Fruit fly (Drosophila melanogaster): ENCODE measurements around the gene CG33710.

The CG33710 gene

DNA sequence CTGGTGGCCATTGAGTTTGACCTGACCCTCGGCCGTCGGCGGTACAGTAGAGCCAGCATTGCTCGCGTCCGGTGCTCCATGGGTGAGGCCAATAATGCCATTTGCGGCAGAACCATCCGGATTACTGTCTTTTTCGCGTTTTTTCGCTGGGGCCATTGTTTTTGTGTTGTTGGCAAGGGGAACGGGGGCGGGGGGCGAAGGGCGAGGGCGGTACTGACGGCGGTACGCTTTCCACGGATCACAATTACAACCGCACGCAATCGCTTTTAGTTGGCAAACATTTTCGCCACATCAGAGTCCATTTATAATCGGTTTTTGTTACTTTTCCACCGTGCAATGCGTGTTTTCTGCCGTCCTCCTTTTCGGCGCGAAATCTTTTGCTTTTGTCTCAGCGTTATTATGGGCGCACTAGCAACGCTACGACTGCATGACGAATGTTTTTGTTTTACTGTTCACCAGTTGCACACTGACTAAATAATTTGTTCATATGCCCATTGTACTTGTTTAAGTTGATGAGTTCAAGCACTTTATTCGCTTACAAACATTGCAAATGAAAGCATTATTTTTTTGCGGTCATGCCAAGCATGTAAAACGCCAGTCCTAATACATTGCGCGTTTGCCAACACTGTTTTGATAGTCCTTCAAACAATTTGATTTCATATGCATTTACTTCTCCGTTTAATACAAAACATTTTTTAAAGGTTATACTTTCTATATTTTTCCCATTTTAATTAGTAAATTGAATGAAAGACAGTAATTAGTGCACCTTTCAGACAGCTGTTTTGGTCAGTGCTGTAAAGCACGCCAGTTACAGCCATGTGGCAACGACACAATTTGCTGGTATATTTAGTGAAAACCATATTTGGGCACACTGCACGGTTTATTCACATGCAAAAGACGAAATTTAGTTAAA lies 29.5 kb downstream of the CG33710 start, which contains the start of gene Pfdn6 (continued):
- TF ChIP-seq CG9609 (GFP tag; optimal IDR thresholded peaks at IDR 0.05) (peak; percentile 90), Trl (optimal IDR thresholded peaks at IDR 0.05) (peak in 1 of 2 experiments; percentile 31), Trl (GFP tag; optimal IDR thresholded peaks at IDR 0.05) (peak; percentile 69), Blimp-1 (GFP tag; optimal IDR thresholded peaks at IDR 0.05) (peak; percentile 82), CG34422 (GFP tag; IDR thresholded peaks at IDR 0.05) (peak; percentile 71; the same call in 1 of the 3 replicates), HmgD (GFP tag; optimal IDR thresholded peaks at IDR 0.05) (peak; percentile 65), ttk (GFP tag; IDR thresholded peaks at IDR 0.05) (no peak; the same call in 1 of the 2 replicates), PHDP (tag; optimal IDR thresholded peaks at IDR 0.05) (peak; percentile 85), CG10431 (GFP tag; optimal IDR thresholded peaks at IDR 0.05) (peak; percentile 6), CG33213 (GFP tag; optimal IDR thresholded peaks at IDR 0.05) (peak; percentile 64), Atf6 (GFP tag; IDR thresholded peaks at IDR 0.05) (peak; percentile 73), CG8765 (GFP tag; IDR thresholded peaks at IDR 0.05) (peak; percentile 51), nmo (GFP tag; optimal IDR thresholded peaks at IDR 0.05) (peak; percentile 91), CG10274 (GFP tag; optimal IDR thresholded peaks at IDR 0.05) (peak; percentile 22), Nf-YC (tag; optimal IDR thresholded peaks at IDR 0.05) (peak; percentile 68), nau (GFP tag; optimal IDR thresholded peaks at IDR 0.05) (no peak), CG10565 (GFP tag; optimal IDR thresholded peaks at IDR 0.05) (no peak), trh (GFP tag; optimal IDR thresholded peaks at IDR 0.05) (no peak), Dref (GFP tag; IDR thresholded peaks at IDR 0.05) (0 out of 2 replicates have a peak, but pooled peaks have one; percentile 25), lola (GFP tag; optimal IDR thresholded peaks at IDR 0.05) (peak in 1 of 3 experiments; percentile 85), CG11723 (GFP tag; optimal IDR thresholded peaks at IDR 0.05) (no peak), cg (GFP tag; optimal IDR thresholded peaks at IDR 0.05) (no peak), da (GFP tag; optimal IDR thresholded peaks at IDR 0.05) (peak; percentile 68), HmgZ (tag; optimal IDR thresholded peaks at IDR 0.05) (peak; percentile 55), Spps (tag; optimal IDR thresholded peaks at IDR 0.05) (peak; percentile 23), sd (tag; optimal IDR thresholded peaks at IDR 0.05) (no peak), CG32532 (GFP tag; IDR thresholded peaks at IDR 0.05) (peak; percentile 78), vfl (GFP tag; optimal IDR thresholded peaks at IDR 0.05) (peak; percentile 47), CG11093 (GFP tag; IDR thresholded peaks at IDR 0.05) (peak; percentile 72; the same call in 2 of the 3 replicates), dysf (GFP tag; IDR thresholded peaks at IDR 0.05) (peak; percentile 91), Bteb2 (GFP tag; optimal IDR thresholded peaks at IDR 0.05) (peak; percentile 86), Poxn (GFP tag; IDR thresholded peaks at IDR 0.05) (no peak), so (GFP tag; IDR thresholded peaks at IDR 0.05) (peak; percentile 72; the same call in 1 of the 3 replicates), ATbp (GFP tag; optimal IDR thresholded peaks at IDR 0.05) (no peak), CG15073 (GFP tag; optimal IDR thresholded peaks at IDR 0.05) (no peak), E2f1 (GFP tag; IDR thresholded peaks at IDR 0.05) (peak; percentile 80), CG12942 (GFP tag; optimal IDR thresholded peaks at IDR 0.05) (peak; percentile 63), hb (GFP tag; IDR thresholded peaks at IDR 0.05; ENCODE audit: partially characterized antibody) (peak; percentile 79; the same call in 2 of the 3 replicates), YL-1 (GFP tag; optimal IDR thresholded peaks at IDR 0.05) (peak; percentile 90), Gsc (GFP tag; IDR thresholded peaks at IDR 0.05) (no peak; the same call in 1 of the 2 replicates), shn (GFP tag; optimal IDR thresholded peaks at IDR 0.05) (peak; percentile 88), CG13123 (GFP tag; optimal IDR thresholded peaks at IDR 0.05) (peak; percentile 13), CG30403 (GFP tag; optimal IDR thresholded peaks at IDR 0.05) (peak; percentile 90), tgo (GFP tag; IDR thresholded peaks at IDR 0.05) (peak; percentile 80), Drgx (GFP tag; IDR thresholded peaks at IDR 0.05) (peak; percentile 55; the same call in 1 of the 2 replicates), CG1603 (tag; optimal IDR thresholded peaks at IDR 0.05) (peak; percentile 89), CG17359 (tag; optimal IDR thresholded peaks at IDR 0.05) (peak; percentile 59), CG1529 (GFP tag; optimal IDR thresholded peaks at IDR 0.05) (no peak), tio (GFP tag; optimal IDR thresholded peaks at IDR 0.05) (no peak)

All from whole organism, embryonic.